Fruit fly (Drosophila melanogaster) whole organism, prepupa: ENCODE results near the gene CG17261.
A peak's percentile ranks its signal among the peaks of the same experiment; 100 is the strongest.

ENCODE experiments used
- Blimp-1 ChIP-seq: fragments of 200-800 bp; sonication (Bioruptor generic); optimal IDR thresholded peaks from 3 replicates; lab custom pipeline; 2017; ENCODE audit warnings: missing biosample characterization, missing genetic modification characterization, mild to moderate bottlenecking, moderate library complexity, missing genetic modification reagents
- CG10631 ChIP-seq: fragments of 200-800 bp; sonication (Bioruptor generic); optimal IDR thresholded peaks from 2 replicates; lab custom pipeline; 2016; ENCODE audit warnings: missing biosample characterization, missing genetic modification characterization
- CG10669 ChIP-seq: fragments of 200-800 bp; sonication (Bioruptor generic); optimal IDR thresholded peaks from 3 replicates; lab custom pipeline; 2018; ENCODE audit warnings: missing biosample characterization, mild to moderate bottlenecking, missing genetic modification characterization, moderate library complexity
- CG11294 ChIP-seq: fragments of 200-800 bp; sonication (Bioruptor generic); IDR thresholded peaks from 2 replicates; pipeline ENCODE4 v1.3.6; 2022; ENCODE audit warnings: missing biosample characterization, missing genetic modification characterization
- CG11762 ChIP-seq: fragments of 200-800 bp; sonication (Bioruptor generic); optimal IDR thresholded peaks from 3 replicates; lab custom pipeline; 2016; ENCODE audit warnings: missing biosample characterization, missing genetic modification characterization; ENCODE audit not compliant: insufficient read depth
- CG11902 ChIP-seq: fragments of 200-800 bp; sonication (Bioruptor generic); optimal IDR thresholded peaks from 3 replicates; lab custom pipeline; 2016; ENCODE audit warnings: missing biosample characterization, missing genetic modification characterization
- CG1621 ChIP-seq: fragments of 200-800 bp; sonication (Bioruptor generic); optimal IDR thresholded peaks from 3 replicates; lab custom pipeline; 2018; ENCODE audit warnings: missing biosample characterization, mild to moderate bottlenecking, missing genetic modification characterization
- CG16779 ChIP-seq: fragments of 200-800 bp; sonication (Bioruptor generic); optimal IDR thresholded peaks from 3 replicates; lab custom pipeline; 2017; ENCODE audit warnings: missing biosample characterization, mild to moderate bottlenecking, missing genetic modification characterization
- CG3032 ChIP-seq: fragments of 200-800 bp; optimal IDR thresholded peaks from 2 replicates; lab custom pipeline; 2019; ENCODE audit warnings: missing biosample characterization, mild to moderate bottlenecking, missing genetic modification characterization, moderate library complexity
- CG31627 ChIP-seq: fragments of 200-800 bp; sonication (Bioruptor generic); optimal IDR thresholded peaks from 3 replicates; lab custom pipeline; 2016; ENCODE audit warnings: missing biosample characterization, missing genetic modification characterization
- CG32006 ChIP-seq: fragments of 200-800 bp; sonication (Bioruptor generic); optimal IDR thresholded peaks from 3 replicates; lab custom pipeline; 2017; ENCODE audit warnings: missing biosample characterization, mild to moderate bottlenecking, missing genetic modification characterization
- CG4318 ChIP-seq: fragments of 200-800 bp; sonication (Bioruptor generic); optimal IDR thresholded peaks from 3 replicates; lab custom pipeline; 2017; ENCODE audit warnings: missing biosample characterization, mild to moderate bottlenecking, missing genetic modification characterization
- CG6163 ChIP-seq: fragments of 200-800 bp; sonication (Bioruptor generic); IDR thresholded peaks from 3 replicates; pipeline ENCODE4 v1.3.6; 2022; ENCODE audit warnings: missing biosample characterization, missing genetic modification characterization
- CG6276 ChIP-seq: fragments of 200-800 bp; sonication (Bioruptor generic); optimal IDR thresholded peaks from 2 replicates; lab custom pipeline; 2017; ENCODE audit warnings: missing biosample characterization, mild to moderate bottlenecking, missing genetic modification characterization
- CG6792 ChIP-seq: fragments of 200-800 bp; sonication (Bioruptor generic); optimal IDR thresholded peaks from 3 replicates; lab custom pipeline; 2016; ENCODE audit warnings: missing biosample characterization, missing genetic modification characterization
- CG6808 ChIP-seq: fragments of 200-800 bp; sonication (Bioruptor generic); optimal IDR thresholded peaks from 3 replicates; lab custom pipeline; 2017; ENCODE audit warnings: missing biosample characterization, missing genetic modification characterization, mild to moderate bottlenecking, moderate library complexity, missing genetic modification reagents
- CG8119 ChIP-seq: fragments of 200-800 bp; sonication (Bioruptor generic); IDR thresholded peaks from 3 replicates; pipeline ENCODE4 v1.3.6; 2022; ENCODE audit warnings: missing biosample characterization, missing genetic modification characterization
- CG8319 ChIP-seq: fragments of 200-800 bp; sonication (Bioruptor generic); optimal IDR thresholded peaks from 3 replicates; lab custom pipeline; 2016; ENCODE audit warnings: missing biosample characterization, missing genetic modification characterization
- CG8632 ChIP-seq: fragments of 200-800 bp; sonication (Bioruptor generic); optimal IDR thresholded peaks from 3 replicates; lab custom pipeline; 2016; ENCODE audit warnings: missing biosample characterization, missing genetic modification characterization
- CG9139 ChIP-seq: fragments of 200-800 bp; sonication (Bioruptor generic); optimal IDR thresholded peaks from 3 replicates; lab custom pipeline; 2017; ENCODE audit warnings: missing biosample characterization, mild to moderate bottlenecking, missing genetic modification characterization
- Eip75B ChIP-seq: fragments of 200-800 bp; sonication (Bioruptor generic); optimal IDR thresholded peaks from 3 replicates; lab custom pipeline; 2016; ENCODE audit warnings: missing biosample characterization, missing genetic modification characterization
- Ets21C ChIP-seq: fragments of 200-800 bp; sonication (Bioruptor generic); optimal IDR thresholded peaks from 3 replicates; lab custom pipeline; 2016; ENCODE audit warnings: missing biosample characterization, missing genetic modification characterization
- Ets96B ChIP-seq: fragments of 200-800 bp; optimal IDR thresholded peaks from 2 replicates; lab custom pipeline; 2019; ENCODE audit warnings: missing biosample characterization, mild to moderate bottlenecking, missing genetic modification characterization, moderate library complexity
- Gug ChIP-seq: fragments of 200-800 bp; sonication (Bioruptor generic); IDR thresholded peaks from 2 replicates; pipeline ENCODE4 v1.3.6; 2022; ENCODE audit warnings: missing biosample characterization, missing genetic modification characterization
- Hr38 ChIP-seq: sonication (Bioruptor generic); optimal IDR thresholded peaks from 2 replicates; lab custom pipeline; 2016; ENCODE audit warnings: missing biosample characterization, missing genetic modification characterization
- Hr39 ChIP-seq: fragments of 200-800 bp; sonication (Bioruptor generic); optimal IDR thresholded peaks from 2 replicates; lab custom pipeline; 2016; ENCODE audit warnings: missing biosample characterization, missing genetic modification characterization
- Lpt ChIP-seq: fragments of 200-800 bp; sonication (Bioruptor generic); optimal IDR thresholded peaks from 3 replicates; lab custom pipeline; 2016; ENCODE audit warnings: missing biosample characterization, missing genetic modification characterization
- Met ChIP-seq: fragments of 200-800 bp; sonication (Bioruptor generic); optimal IDR thresholded peaks from 3 replicates; lab custom pipeline; 2016; ENCODE audit warnings: missing biosample characterization, missing genetic modification characterization
- OdsH ChIP-seq: fragments of 200-800 bp; sonication (Bioruptor generic); optimal IDR thresholded peaks from 3 replicates; lab custom pipeline; 2016; ENCODE audit warnings: missing biosample characterization, missing genetic modification characterization
- Smox ChIP-seq: fragments of 200-800 bp; sonication (Bioruptor generic); optimal IDR thresholded peaks from 3 replicates; lab custom pipeline; 2016; ENCODE audit warnings: missing biosample characterization, missing genetic modification characterization
- Sox15 ChIP-seq: fragments of 200-800 bp; sonication (Bioruptor generic); optimal IDR thresholded peaks from 3 replicates; lab custom pipeline; 2016; ENCODE audit warnings: missing biosample characterization, missing genetic modification characterization
- acj6 ChIP-seq: fragments of 200-800 bp; sonication (Bioruptor generic); optimal IDR thresholded peaks from 3 replicates; lab custom pipeline; 2016; ENCODE audit warnings: missing biosample characterization, missing genetic modification characterization
- cyc ChIP-seq: fragments of 200-800 bp; sonication (Bioruptor generic); optimal IDR thresholded peaks from 3 replicates; lab custom pipeline; 2016; ENCODE audit warnings: missing biosample characterization, missing genetic modification characterization
- dac ChIP-seq: fragments of 200-800 bp; sonication (Bioruptor generic); optimal IDR thresholded peaks from 2 replicates; lab custom pipeline; 2017; ENCODE audit warnings: missing biosample characterization, mild to moderate bottlenecking, missing genetic modification characterization
- dsx ChIP-seq: fragments of 200-800 bp; optimal IDR thresholded peaks from 3 replicates; lab custom pipeline; 2019; ENCODE audit warnings: missing biosample characterization, mild to moderate bottlenecking, missing genetic modification characterization, moderate library complexity; ENCODE audit not compliant: poor library complexity, severe bottlenecking
- eg ChIP-seq: fragments of 200-800 bp; sonication (Bioruptor generic); IDR thresholded peaks from 3 replicates; pipeline ENCODE4 v1.3.6; 2022; ENCODE audit warnings: missing biosample characterization, missing genetic modification characterization
- esn ChIP-seq: fragments of 200-800 bp; sonication (Bioruptor generic); optimal IDR thresholded peaks from 2 replicates; lab custom pipeline; 2016; ENCODE audit warnings: missing biosample characterization, mild to moderate bottlenecking, missing genetic modification characterization, moderate library complexity
- fd59A ChIP-seq: fragments of 200-800 bp; sonication (Bioruptor generic); optimal IDR thresholded peaks from 2 replicates; lab custom pipeline; 2017; ENCODE audit warnings: missing biosample characterization, mild to moderate bottlenecking, missing genetic modification characterization, missing genetic modification reagents
- fd85E ChIP-seq: fragments of 200-800 bp; sonication (Bioruptor generic); optimal IDR thresholded peaks from 3 replicates; lab custom pipeline; 2016; ENCODE audit warnings: missing biosample characterization, missing genetic modification characterization
- fkh ChIP-seq: fragments of 200-800 bp; sonication (Bioruptor generic); optimal IDR thresholded peaks from 3 replicates; lab custom pipeline; 2017; ENCODE audit warnings: missing biosample characterization, mild to moderate bottlenecking, missing genetic modification characterization, moderate library complexity
- lz ChIP-seq: fragments of 200-800 bp; sonication (Bioruptor generic); optimal IDR thresholded peaks from 3 replicates; lab custom pipeline; 2016; ENCODE audit warnings: missing biosample characterization, missing genetic modification characterization
- net ChIP-seq: fragments of 200-800 bp; sonication (Bioruptor generic); optimal IDR thresholded peaks from 3 replicates; lab custom pipeline; 2016; ENCODE audit warnings: missing biosample characterization, missing genetic modification characterization
- salr ChIP-seq, 2 experiments: fragments of 200-800 bp; sonication (Bioruptor generic); optimal IDR thresholded peaks; 3 replicates each; lab custom pipeline; 2016 to 2018; ENCODE audit warnings: missing biosample characterization in 2 of 2, missing genetic modification characterization in 2 of 2, mild to moderate bottlenecking in 1 of 2
- spab ChIP-seq: fragments of 200-800 bp; sonication (Bioruptor generic); optimal IDR thresholded peaks from 2 replicates; lab custom pipeline; 2017; ENCODE audit warnings: missing biosample characterization, mild to moderate bottlenecking, missing genetic modification characterization, missing genetic modification reagents
- ss ChIP-seq, 2 experiments: fragments of 200-800 bp; sonication (Bioruptor generic); optimal IDR thresholded peaks; 2 replicates in 1 of 2; 3 replicates in 1 of 2; lab custom pipeline; 2017 to 2018; ENCODE audit warnings: mild to moderate bottlenecking in 2 of 2, missing biosample characterization in 2 of 2, missing genetic modification characterization in 2 of 2, moderate library complexity in 1 of 2
- svp ChIP-seq: fragments of 200-800 bp; sonication (Bioruptor generic); peaks from one replicate; lab custom pipeline; 2016; ENCODE audit warnings: missing biosample characterization, missing genetic modification characterization
- topi ChIP-seq: fragments of 200-800 bp; sonication (Bioruptor generic); optimal IDR thresholded peaks from 3 replicates; lab custom pipeline; 2016; ENCODE audit warnings: missing biosample characterization, missing genetic modification characterization
- vri ChIP-seq: fragments of 200-800 bp; sonication (Bioruptor generic); optimal IDR thresholded peaks from 3 replicates; lab custom pipeline; 2016; ENCODE audit warnings: missing biosample characterization, mild to moderate bottlenecking, missing genetic modification characterization

CG17261 gene

dm6 chr2L:3003399-3003798, 39.0 kb upstream of the CG17261 start (continued):
- peak; percentile 63 for TF ChIP-seq Gug (GFP tag; lab: Robert Waterston, UW)
- TF ChIP-seq Blimp-1 (GFP tag; lab: Kevin White, UChicago): no peak
- no peak for TF ChIP-seq fd85E (GFP tag; lab: Kevin White, UChicago)
- no peak for TF ChIP-seq Ets96B (tag; lab: Kevin White, UChicago)
- TF ChIP-seq CG4318 (GFP tag; lab: Kevin White, UChicago): peak; percentile 86
- no peak for TF ChIP-seq Met (GFP tag; lab: Kevin White, UChicago)
- peak; percentile 24 for TF ChIP-seq acj6 (GFP tag; lab: Kevin White, UChicago)
- peak; percentile 69 for TF ChIP-seq dac (GFP tag; lab: Kevin White, UChicago)
- no peak for TF ChIP-seq topi (GFP tag; lab: Kevin White, UChicago)
- no peak for TF ChIP-seq svp (GFP tag; lab: Kevin White, UChicago)
- no peak for TF ChIP-seq CG3032
- TF ChIP-seq CG1621: no peak
- no peak for TF ChIP-seq Smox (GFP tag; lab: Kevin White, UChicago)
- no peak for TF ChIP-seq Hr39
- no peak for TF ChIP-seq Sox15 (GFP tag; lab: Kevin White, UChicago)
- no peak for TF ChIP-seq Hr38 (GFP tag; lab: Kevin White, UChicago)
- TF ChIP-seq fd59A (GFP tag; lab: Kevin White, UChicago): no peak
- TF ChIP-seq CG11902 (GFP tag; lab: Kevin White, UChicago): no peak
- no peak for TF ChIP-seq CG8319
- peak; percentile 94 for TF ChIP-seq CG32006
- TF ChIP-seq CG11762: peak; percentile 21
- TF ChIP-seq CG31627: no peak

- TF ChIP-seq esn (GFP tag; lab: Kevin White, UChicago) (peak; percentile 76), CG16779 (tag; lab: Kevin White, UChicago) (no peak), CG11762 (no peak), CG1621 (peak; percentile 15), CG8632 (GFP tag; lab: Kevin White, UChicago) (no peak), Hr39 (peak; percentile 52), vri (GFP tag; lab: Kevin White, UChicago) (peak; percentile 7), eg (no peak), topi (GFP tag; lab: Kevin White, UChicago) (peak; percentile 29), ss (GFP tag; optimal IDR thresholded peaks at IDR 0.05; lab: Kevin White, UChicago) (peak; percentile 27 to 38), CG4318 (GFP tag; lab: Kevin White, UChicago) (no peak), CG9139 (peak; percentile 25), net (GFP tag; lab: Kevin White, UChicago) (peak; percentile 27), Ets96B (tag; lab: Kevin White, UChicago) (peak; percentile 48), CG6808 (peak; percentile 60), dsx (peak; percentile 41), OdsH (peak; percentile 36), CG8119 (no peak), Hr38 (GFP tag; lab: Kevin White, UChicago) (no peak), CG10669 (peak; percentile 22), Ets21C (GFP tag; lab: Kevin White, UChicago) (peak; percentile 16), salr (GFP tag; optimal IDR thresholded peaks at IDR 0.05; lab: Kevin White, UChicago) (peak in 1 of 2 experiments; percentile 31), fkh (GFP tag; lab: Kevin White, UChicago) (no peak), lz (GFP tag; lab: Kevin White, UChicago) (peak; percentile 28), CG10631 (peak; percentile 52), CG3032 (peak; percentile 22), Met (GFP tag; lab: Kevin White, UChicago) (peak; percentile 59), CG6792 (GFP tag; lab: Kevin White, UChicago) (peak; percentile 53), svp (GFP tag; lab: Kevin White, UChicago) (peak; percentile 84), CG11294 (no peak), CG6163 (peak; percentile 66), spab (peak; percentile 17), CG32006 (peak; percentile 3), Blimp-1 (GFP tag; lab: Kevin White, UChicago) (no peak), cyc (peak; percentile 49), Lpt (no peak), CG31627 (peak; percentile 47), CG6276 (GFP tag; lab: Kevin White, UChicago) (no peak), Eip75B (GFP tag; lab: Kevin White, UChicago) (peak; percentile 63), fd59A (GFP tag; lab: Kevin White, UChicago) (peak; percentile 37), CG11902 (GFP tag; lab: Kevin White, UChicago) (peak; percentile 11)
Measured at dm6 chr2L:3004601-3005000, 37.8 kb upstream of the CG17261 start.
